Fruit fly (Drosophila melanogaster): Measurements from ENCODE around the gene ttk.

ttk gene

dm6 chr3R:31687782-31688181 is 25.9 kb upstream of the ttk start (continued):
- TF ChIP-seq gcm (GFP tag; optimal IDR thresholded peaks at IDR 0.05) = no peak
- no peak for TF ChIP-seq usp (GFP tag; optimal IDR thresholded peaks at IDR 0.05)
- TF ChIP-seq hth (optimal IDR thresholded peaks at IDR 0.05) = no peak
- TF ChIP-seq CG12155 (GFP tag; optimal IDR thresholded peaks at IDR 0.05) = peak; percentile 4
- TF ChIP-seq CG17829 (tag; optimal IDR thresholded peaks at IDR 0.05) = peak; percentile 55
- no peak for TF ChIP-seq B-H1 (GFP tag; IDR thresholded peaks at IDR 0.05)
- no peak for TF ChIP-seq CG11696 (GFP tag; IDR thresholded peaks at IDR 0.05)
- TF ChIP-seq CG8089 (GFP tag; optimal IDR thresholded peaks at IDR 0.05) = peak; percentile 22
- TF ChIP-seq CG18764 (GFP tag; optimal IDR thresholded peaks at IDR 0.05) = no peak
- no peak for TF ChIP-seq tup (GFP tag; optimal IDR thresholded peaks at IDR 0.05)
- TF ChIP-seq CG9817 (tag; optimal IDR thresholded peaks at IDR 0.05) = no peak
- no peak for TF ChIP-seq CG4404 (GFP tag; IDR thresholded peaks at IDR 0.05)
- TF ChIP-seq Spps (tag; optimal IDR thresholded peaks at IDR 0.05) = peak; percentile 16
- TF ChIP-seq HLH4C (GFP tag; IDR thresholded peaks at IDR 0.05; ENCODE audit: partially characterized antibody) = no peak
- no peak for TF ChIP-seq CG4282 (GFP tag; optimal IDR thresholded peaks at IDR 0.05)
- TF ChIP-seq stwl (tag; optimal IDR thresholded peaks at IDR 0.05) = no peak
- TF ChIP-seq gem (tag; optimal IDR thresholded peaks at IDR 0.05) = peak; percentile 70
- TF ChIP-seq fd102C (GFP tag; optimal IDR thresholded peaks at IDR 0.05) = no peak
- no peak for TF ChIP-seq scrt (GFP tag; optimal IDR thresholded peaks at IDR 0.05)
- TF ChIP-seq Dad (GFP tag; optimal IDR thresholded peaks at IDR 0.05) = no peak
- no peak for TF ChIP-seq Dll (GFP tag; IDR thresholded peaks at IDR 0.05; ENCODE audit: partially characterized antibody)
- no peak for TF ChIP-seq yki (optimal IDR thresholded peaks at IDR 0.05)
- TF ChIP-seq CG33557 (GFP tag; optimal IDR thresholded peaks at IDR 0.05) = no peak
- TF ChIP-seq pum (GFP tag; optimal IDR thresholded peaks at IDR 0.05) = peak; percentile 48
- no peak for TF ChIP-seq psq (GFP tag; optimal IDR thresholded peaks at IDR 0.05)
- TF ChIP-seq ase (GFP tag; IDR thresholded peaks at IDR 0.05) = no peak
- TF ChIP-seq H15 (GFP tag; IDR thresholded peaks at IDR 0.05) = no peak
- no peak for TF ChIP-seq Rx (GFP tag; IDR thresholded peaks at IDR 0.05)
- TF ChIP-seq CG10462 (GFP tag; optimal IDR thresholded peaks at IDR 0.05) = no peak
- no peak for TF ChIP-seq Dbx (GFP tag; IDR thresholded peaks at IDR 0.05)
- TF ChIP-seq CG12071 (GFP tag; optimal IDR thresholded peaks at IDR 0.05) = no peak
- TF ChIP-seq phol (tag; optimal IDR thresholded peaks at IDR 0.05) = peak; percentile 42
- TF ChIP-seq CG16813 (GFP tag; IDR thresholded peaks at IDR 0.05; ENCODE audit: partially characterized antibody) = no peak
- no peak for TF ChIP-seq mirr (GFP tag; optimal IDR thresholded peaks at IDR 0.05)
- no peak for TF ChIP-seq CG16779 (GFP tag; IDR thresholded peaks at IDR 0.05)
- TF ChIP-seq trem (tag; optimal IDR thresholded peaks at IDR 0.05) = peak; percentile 15
- peak; percentile 6 to 65 for TF ChIP-seq chif (GFP tag; optimal IDR thresholded peaks at IDR 0.05)
- no peak for TF ChIP-seq Hand (GFP tag; optimal IDR thresholded peaks at IDR 0.05)
- no peak for TF ChIP-seq lbe (GFP tag; optimal IDR thresholded peaks at IDR 0.05)
- no peak for TF ChIP-seq CG5180 (GFP tag; optimal IDR thresholded peaks at IDR 0.05)
- TF ChIP-seq Sin3A (optimal IDR thresholded peaks at IDR 0.05) = no peak
- no peak for TF ChIP-seq CG9215 (GFP tag; IDR thresholded peaks at IDR 0.05)
- TF ChIP-seq pb (GFP tag; optimal IDR thresholded peaks at IDR 0.05) = no peak
- TF ChIP-seq CG7357 (GFP tag; IDR thresholded peaks at IDR 0.05) = no peak
- TF ChIP-seq CG10274 (GFP tag; optimal IDR thresholded peaks at IDR 0.05) = no peak
- no peak for TF ChIP-seq CG3847 (GFP tag; IDR thresholded peaks at IDR 0.05)
- TF ChIP-seq Lpt (GFP tag; optimal IDR thresholded peaks at IDR 0.05) = no peak
- TF ChIP-seq CG2678 (tag; optimal IDR thresholded peaks at IDR 0.05) = no peak
- no peak for TF ChIP-seq nerfin-1 (tag; optimal IDR thresholded peaks at IDR 0.05)
- TF ChIP-seq dmrt99B (tag; optimal IDR thresholded peaks at IDR 0.05) = no peak
- TF ChIP-seq CG31365 (tag; optimal IDR thresholded peaks at IDR 0.05) = no peak
- no peak for TF ChIP-seq Hmr (GFP tag; optimal IDR thresholded peaks at IDR 0.05)
- TF ChIP-seq HHEX (GFP tag; optimal IDR thresholded peaks at IDR 0.05) = no peak

All from whole organism, embryonic.